Worm (Caenorhabditis elegans) whole organism, young adult: ENCODE measurements around the gene K03B4.9.
A peak's percentile ranks its signal among the peaks of the same experiment; 100 is the strongest.

Experiments
- B0035.1 ChIP-seq: sonication (generic microtip); optimal IDR thresholded peaks from 2 replicates; lab custom pipeline; 2016; ENCODE audit warnings: missing genetic modification characterization, mild to moderate bottlenecking, missing compliant biosample characterization, missing genotype, missing genetic modification reagents
- F33H1.4 ChIP-seq: fragments of 200-800 bp; sonication (Bioruptor generic); IDR thresholded peaks from 2 replicates; pipeline ENCODE4 v1.3.6; 2022; ENCODE audit warnings: missing genetic modification reagents, missing genetic modification characterization, missing compliant biosample characterization
- K12H6.12 ChIP-seq: fragments of 200-800 bp; sonication (Bioruptor generic); optimal IDR thresholded peaks from 2 replicates; lab custom pipeline; 2018; ENCODE audit warnings: mild to moderate bottlenecking, missing genetic modification characterization, missing compliant biosample characterization
- Y53F4B.3 ChIP-seq: fragments of 200-800 bp; sonication (Bioruptor generic); IDR thresholded peaks from 2 replicates; pipeline ENCODE4 v1.3.6; 2022; ENCODE audit warnings: missing genetic modification reagents, missing genetic modification characterization, missing compliant biosample characterization
- Y56A3A.18 ChIP-seq: fragments of 200-800 bp; sonication (Bioruptor generic); IDR thresholded peaks from 2 replicates; pipeline ENCODE4 v1.3.6; 2022; ENCODE audit warnings: missing genetic modification reagents, missing genetic modification characterization, missing compliant biosample characterization
- Y67H2A.10 ChIP-seq: fragments of 200-800 bp; sonication (Bioruptor generic); conservative IDR thresholded peaks from 2 replicates; pipeline ENCODE4 v1.3.6; 2022; ENCODE audit warnings: missing genetic modification reagents, missing genetic modification characterization, missing compliant biosample characterization
- atf-7 ChIP-seq: sonication (generic microtip); optimal IDR thresholded peaks from 2 replicates; lab custom pipeline; 2017; ENCODE audit warnings: mild to moderate bottlenecking, missing genetic modification characterization, missing compliant biosample characterization
- bed-1 ChIP-seq: fragments of 200-800 bp; sonication (Bioruptor generic); IDR thresholded peaks from 2 replicates; pipeline ENCODE4 v1.3.6; 2022; ENCODE audit warnings: missing genetic modification reagents, missing genetic modification characterization, missing compliant biosample characterization
- chd-7 ChIP-seq: sonication (generic microtip); optimal IDR thresholded peaks from 2 replicates; lab custom pipeline; 2016; ENCODE audit warnings: mild to moderate bottlenecking, missing genetic modification characterization, moderate library complexity, missing compliant biosample characterization
- dox-1 ChIP-seq: fragments of 200-800 bp; sonication (Bioruptor generic); IDR thresholded peaks from 2 replicates; pipeline ENCODE4 v1.3.6; 2022; ENCODE audit warnings: missing genetic modification reagents, missing genetic modification characterization, missing compliant biosample characterization
- dpff-1 ChIP-seq: sonication (generic microtip); optimal IDR thresholded peaks from 2 replicates; lab custom pipeline; 2017; ENCODE audit warnings: mild to moderate bottlenecking, missing genetic modification characterization, missing compliant biosample characterization
- efl-1 ChIP-seq: fragments of 150-350 bp; optimal IDR thresholded peaks from 2 replicates; lab custom pipeline; 2014; ENCODE audit warnings: missing biosample characterization, missing genetic modification reagents, missing genetic modification characterization
- egrh-3 ChIP-seq: fragments of 200-800 bp; sonication (Bioruptor generic); IDR thresholded peaks from 2 replicates; pipeline ENCODE4 v1.3.6; 2022; ENCODE audit warnings: missing genetic modification reagents, missing genetic modification characterization, missing compliant biosample characterization
- hlh-26 ChIP-seq: fragments of 200-800 bp; sonication (Bioruptor generic); conservative IDR thresholded peaks from 2 replicates; pipeline ENCODE4 v1.3.6; 2022; ENCODE audit warnings: missing genetic modification reagents, missing genetic modification characterization, missing compliant biosample characterization
- lin-26 ChIP-seq: fragments of 200-800 bp; sonication (Bioruptor generic); IDR thresholded peaks from 2 replicates; pipeline ENCODE4 v1.3.6; 2022; ENCODE audit warnings: missing genetic modification reagents, missing genetic modification characterization, missing compliant biosample characterization
- madf-3 ChIP-seq: fragments of 200-800 bp; sonication (Bioruptor generic); IDR thresholded peaks from 2 replicates; pipeline ENCODE4 v1.3.6; 2022; ENCODE audit warnings: missing genetic modification reagents, missing genetic modification characterization, missing compliant biosample characterization
- mcd-1 ChIP-seq: fragments of 200-800 bp; sonication (Bioruptor generic); IDR thresholded peaks from 2 replicates; pipeline ENCODE4 v1.3.6; 2022; ENCODE audit warnings: missing genetic modification reagents, missing genetic modification characterization, missing compliant biosample characterization
- mel-28 ChIP-seq: sonication (generic microtip); optimal IDR thresholded peaks from 2 replicates; lab custom pipeline; 2016; ENCODE audit warnings: borderline replicate concordance, mild to moderate bottlenecking, missing genetic modification characterization, missing compliant biosample characterization
- nfyb-1 ChIP-seq: fragments of 200-800 bp; sonication (Bioruptor generic); IDR thresholded peaks from 2 replicates; pipeline ENCODE4 v1.3.6; 2022; ENCODE audit warnings: missing genetic modification reagents, missing genetic modification characterization, missing compliant biosample characterization
- nhr-120 ChIP-seq: fragments of 200-800 bp; sonication (Bioruptor generic); IDR thresholded peaks from 2 replicates; pipeline ENCODE4 v1.3.6; 2022; ENCODE audit warnings: missing genetic modification characterization, missing compliant biosample characterization
- nhr-80 ChIP-seq: sonication (generic microtip); optimal IDR thresholded peaks from 2 replicates; lab custom pipeline; 2016; ENCODE audit warnings: missing genetic modification characterization, missing compliant biosample characterization
- pbrm-1 ChIP-seq: fragments of 200-800 bp; sonication (Bioruptor generic); IDR thresholded peaks from 2 replicates; pipeline ENCODE4 v1.3.6; 2022; ENCODE audit warnings: missing genetic modification reagents, missing genetic modification characterization, missing compliant biosample characterization
- pha-4 ChIP-seq: fragments of 150-350 bp; sonication (generic microtip); optimal IDR thresholded peaks from 2 replicates; lab custom pipeline; 2014; ENCODE audit warnings: missing biosample characterization, missing genetic modification reagents, missing genetic modification characterization
- rec-8 ChIP-seq, 2 experiments: sonication (generic microtip); optimal IDR thresholded peaks; 2 replicates each; lab custom pipeline; 2016; ENCODE audit warnings: mild to moderate bottlenecking in 2 of 2, missing genetic modification characterization in 2 of 2, missing genetic modification reagents in 2 of 2, missing genotype in 2 of 2, missing biosample characterization in 1 of 2, missing compliant biosample characterization in 1 of 2, moderate library complexity in 1 of 2
- repo-1 ChIP-seq: sonication (generic microtip); optimal IDR thresholded peaks from 2 replicates; lab custom pipeline; 2017; ENCODE audit warnings: mild to moderate bottlenecking, missing genetic modification characterization, missing compliant biosample characterization
- sea-2 ChIP-seq: fragments of 200-800 bp; sonication (Bioruptor generic); IDR thresholded peaks from 2 replicates; pipeline ENCODE4 v1.3.6; 2022; ENCODE audit warnings: missing genetic modification characterization, missing compliant biosample characterization
- snpc-3.4 ChIP-seq: sonication (generic microtip); optimal IDR thresholded peaks from 2 replicates; lab custom pipeline; 2017; ENCODE audit warnings: missing genetic modification characterization, mild to moderate bottlenecking, missing compliant biosample characterization, antibody characterized with exemption, moderate library complexity, missing genotype, missing genetic modification reagents
- sptf-2 ChIP-seq: fragments of 200-800 bp; sonication (Bioruptor generic); optimal IDR thresholded peaks from 2 replicates; lab custom pipeline; 2018; ENCODE audit warnings: mild to moderate bottlenecking, missing genetic modification characterization, missing compliant biosample characterization
- unc-62 ChIP-seq: fragments of 150-350 bp; optimal IDR thresholded peaks from 2 replicates; lab custom pipeline; 2014; ENCODE audit warnings: missing biosample characterization, missing genetic modification reagents, missing genetic modification characterization
- xnd-1 ChIP-seq: sonication (generic microtip); optimal IDR thresholded peaks from 2 replicates; lab custom pipeline; 2016; ENCODE audit warnings: missing genotype, missing genetic modification reagents, missing genetic modification characterization, missing compliant biosample characterization
- ztf-25 ChIP-seq: fragments of 200-800 bp; sonication (Bioruptor generic); IDR thresholded peaks from 2 replicates; pipeline ENCODE4 v1.3.6; 2022; ENCODE audit warnings: missing genetic modification reagents, missing genetic modification characterization, missing compliant biosample characterization

The K03B4.9 gene

ce11 chrV:4700189-4700588, 27.8 kb upstream of the K03B4.9 start, which contains the start of gene ZC266.1:
Gene ZC266.1, minus strand, starts transcription at chrV:4700289.
- TF ChIP-seq Y56A3A.18 (GFP tag; lab: Robert Waterston, UW) (no peak), lin-26 (GFP tag; lab: Robert Waterston, UW) (no peak), pha-4 (tag; lab: Kevin White, UChicago) (no peak)

- TF ChIP-seq nhr-120 (GFP tag; lab: Robert Waterston, UW) (no peak), B0035.1 (tag; lab: Kevin White, UChicago) (no peak), hlh-26 (GFP tag; lab: Robert Waterston, UW) (no peak), madf-3 (GFP tag; lab: Robert Waterston, UW) (no peak), atf-7 (tag; lab: Kevin White, UChicago) (no peak), mcd-1 (GFP tag; lab: Robert Waterston, UW) (no peak), Y53F4B.3 (no peak), ztf-25 (GFP tag; lab: Robert Waterston, UW) (no peak), pbrm-1 (GFP tag; lab: Robert Waterston, UW) (no peak), egrh-3 (no peak), rec-8 (tag; optimal IDR thresholded peaks at IDR 0.05; lab: Kevin White, UChicago) (no peak), sptf-2 (no peak), xnd-1 (no peak), sea-2 (GFP tag; lab: Robert Waterston, UW) (no peak), chd-7 (no peak), snpc-3.4 (tag; lab: Kevin White, UChicago) (no peak), unc-62 (no peak)
These were observed 26.3 kb upstream of the K03B4.9 start for ce11 chrV:4698675-4699074.

- TF ChIP-seq efl-1 (GFP tag; lab: Kevin White, UChicago) (no peak), dox-1 (GFP tag; lab: Robert Waterston, UW) (no peak), F33H1.4 (no peak), nhr-80 (tag; lab: Kevin White, UChicago) (no peak), repo-1 (tag; lab: Kevin White, UChicago) (no peak), snpc-3.4 (tag; lab: Kevin White, UChicago) (no peak), dpff-1 (tag; lab: Kevin White, UChicago) (peak; percentile 16), bed-1 (GFP tag; lab: Robert Waterston, UW) (no peak), K12H6.12 (tag; lab: Kevin White, UChicago) (peak; percentile 26), nfyb-1 (GFP tag; lab: Robert Waterston, UW) (no peak), Y67H2A.10 (GFP tag; lab: Robert Waterston, UW) (no peak)
These were observed 22.2 kb upstream of the K03B4.9 start for ce11 chrV:4694466-4695092.

ce11 chrV:4693282-4693588, 20.8 kb upstream of the K03B4.9 start:
- TF ChIP-seq mel-28 (tag; lab: Kevin White, UChicago) = no peak
